Fruit fly (Drosophila melanogaster): ENCODE results near the gene MME1.

MME1 gene

DNA sequence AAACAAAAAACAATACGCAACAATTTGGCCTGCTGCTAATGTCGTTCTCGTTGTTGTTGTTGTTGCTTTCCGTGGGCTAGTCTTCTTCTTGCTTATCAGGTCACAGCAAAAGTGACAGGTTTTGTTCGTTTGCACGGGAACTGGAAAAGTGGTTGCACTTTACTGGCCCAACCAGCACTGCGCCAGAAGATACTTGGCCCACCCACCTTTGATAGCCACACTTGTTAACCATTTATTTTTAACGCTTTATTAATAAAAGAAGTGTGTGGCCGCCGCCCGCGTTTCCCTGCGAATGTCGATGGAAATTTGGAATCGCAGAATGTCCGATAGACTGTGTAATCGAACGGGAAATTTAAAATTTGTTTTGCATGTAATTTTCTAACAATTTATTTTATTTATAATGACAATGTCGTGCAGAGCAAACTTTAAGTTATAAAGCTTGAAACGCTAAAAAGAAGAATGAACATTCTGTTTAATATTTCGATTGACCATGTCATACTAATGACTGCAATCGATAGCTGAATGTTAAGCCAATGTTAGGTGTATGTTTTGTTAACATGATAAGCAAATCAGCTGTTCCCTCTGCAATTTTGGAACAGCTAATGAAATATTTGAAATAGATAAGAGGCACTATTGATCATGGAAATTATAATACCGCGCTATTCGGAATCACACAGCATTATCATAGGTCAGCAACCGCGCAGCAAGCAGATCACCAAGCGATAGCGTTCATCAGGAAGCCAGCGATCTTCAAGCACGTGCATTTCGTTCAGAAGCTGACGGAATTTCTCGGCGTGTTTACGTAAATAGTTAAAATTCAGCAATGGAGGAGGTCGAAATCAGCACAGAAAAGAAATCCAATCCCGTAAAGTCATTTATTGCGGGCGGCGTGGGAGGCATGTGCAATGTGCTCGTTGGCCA is at the start of gene MME1, which contains the start of gene CG31908:
TSS of gene MME1 (plus strand) at position 539 of the 921 bp plus-strand sequence.
TSS of gene CG31908 (minus strand) at position 402 of the 921 bp plus-strand sequence.
- TF ChIP-seq noc (tag; optimal IDR thresholded peaks at IDR 0.05), result no peak

DNA sequence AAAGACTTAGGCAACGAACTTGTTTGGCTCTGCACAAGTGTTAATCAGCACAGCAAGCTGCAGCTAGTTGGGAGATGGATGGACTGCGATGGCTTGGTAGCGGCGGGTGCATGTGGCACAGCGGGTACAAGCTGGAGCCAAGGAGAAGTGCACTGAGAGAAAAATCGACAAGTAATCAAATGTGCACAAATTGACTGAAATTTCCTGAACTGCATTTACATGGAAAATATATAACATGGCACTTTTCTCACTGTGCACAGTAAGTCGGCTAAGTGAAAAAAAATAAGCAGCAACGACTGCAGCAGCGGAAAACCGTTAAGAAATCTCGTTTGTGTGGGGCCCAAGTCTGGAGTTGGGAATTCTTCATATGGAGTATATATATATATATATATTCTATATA is 36.2 kb upstream of the MME1 start:
- TF ChIP-seq noc (tag; optimal IDR thresholded peaks at IDR 0.05), result no peak

DNA sequence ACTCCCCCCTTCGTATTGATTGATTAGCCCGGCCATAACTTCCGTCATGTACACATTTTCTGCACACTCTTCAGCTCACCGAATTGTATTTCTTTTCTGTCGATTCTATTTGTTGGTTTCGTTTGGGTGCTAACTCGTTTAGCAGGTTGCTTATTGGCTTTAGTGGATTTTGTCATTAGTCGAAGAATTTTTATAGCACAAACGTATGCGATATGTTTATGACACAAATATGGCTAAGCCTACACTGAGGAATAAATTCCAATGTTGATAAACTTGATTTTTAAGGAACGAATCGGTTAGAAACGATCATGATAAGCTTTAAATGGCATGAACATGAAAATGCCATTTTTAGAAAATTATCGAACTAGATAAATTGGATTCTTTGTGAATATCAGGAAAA is 28.6 kb upstream of the MME1 start:
- TF ChIP-seq noc (tag; optimal IDR thresholded peaks at IDR 0.05), result no peak

DNA sequence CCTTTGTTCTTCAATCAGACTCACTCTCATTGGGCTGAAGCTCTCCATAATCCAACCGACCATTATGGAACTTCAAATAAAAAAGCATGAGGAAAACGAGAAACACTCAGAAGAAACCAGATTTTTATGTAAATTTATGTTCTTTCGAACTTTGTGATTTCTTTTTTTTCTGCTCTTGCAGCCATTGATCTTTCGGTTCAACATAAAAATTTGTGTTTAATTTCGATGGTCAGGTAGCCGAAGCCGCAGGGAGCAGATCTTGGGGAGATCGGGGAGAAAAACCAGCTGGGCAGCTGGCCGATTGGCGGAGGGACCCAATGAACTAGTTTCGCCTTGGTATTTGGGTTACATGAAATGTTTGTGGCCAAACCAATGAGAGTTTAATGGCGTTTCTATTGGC is 23.0 kb upstream of the MME1 start:
- TF ChIP-seq noc (tag; optimal IDR thresholded peaks at IDR 0.05), result no peak

DNA sequence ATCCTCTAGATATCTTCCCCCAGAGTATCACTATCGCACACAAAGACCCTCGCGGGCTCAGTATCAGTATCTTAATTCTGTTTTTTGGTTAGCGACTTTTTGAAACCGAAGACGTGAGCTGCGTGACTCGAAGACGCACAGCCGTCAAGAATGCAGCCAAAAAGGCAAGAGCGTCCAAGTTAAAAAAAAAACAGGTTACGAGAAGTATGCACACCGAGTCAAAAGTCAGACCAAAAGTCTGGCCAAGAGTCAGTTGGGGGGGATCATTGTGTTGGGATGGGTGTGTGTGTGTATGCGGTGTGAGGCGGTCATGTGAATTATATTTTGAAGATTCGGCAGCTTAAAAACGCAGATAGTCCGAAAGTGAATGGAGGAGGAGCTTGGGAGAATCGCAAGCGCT is 21.8 kb upstream of the MME1 start:
- no peak for TF ChIP-seq noc (tag; optimal IDR thresholded peaks at IDR 0.05)

DNA sequence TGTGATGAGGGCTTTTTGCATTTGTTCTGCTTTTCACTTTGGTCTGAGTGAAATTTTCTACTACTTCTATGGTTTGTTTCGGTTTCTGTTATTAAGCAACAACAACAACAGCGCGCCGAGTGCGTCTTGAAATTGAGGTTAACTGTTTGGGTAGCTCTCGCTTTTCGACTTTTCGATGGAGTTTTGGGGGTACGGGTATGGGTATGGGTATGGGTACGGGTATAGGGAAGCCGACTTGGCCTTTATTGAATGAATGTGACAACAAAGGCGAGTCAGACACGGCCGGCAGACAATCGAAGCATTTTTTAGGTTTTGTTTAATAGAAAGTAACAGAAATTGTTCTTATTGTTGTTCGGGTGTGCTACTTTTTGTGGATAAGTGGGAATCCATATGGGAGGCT is 19.8 kb upstream of the MME1 start:
- no peak for TF ChIP-seq noc (tag; optimal IDR thresholded peaks at IDR 0.05)

DNA sequence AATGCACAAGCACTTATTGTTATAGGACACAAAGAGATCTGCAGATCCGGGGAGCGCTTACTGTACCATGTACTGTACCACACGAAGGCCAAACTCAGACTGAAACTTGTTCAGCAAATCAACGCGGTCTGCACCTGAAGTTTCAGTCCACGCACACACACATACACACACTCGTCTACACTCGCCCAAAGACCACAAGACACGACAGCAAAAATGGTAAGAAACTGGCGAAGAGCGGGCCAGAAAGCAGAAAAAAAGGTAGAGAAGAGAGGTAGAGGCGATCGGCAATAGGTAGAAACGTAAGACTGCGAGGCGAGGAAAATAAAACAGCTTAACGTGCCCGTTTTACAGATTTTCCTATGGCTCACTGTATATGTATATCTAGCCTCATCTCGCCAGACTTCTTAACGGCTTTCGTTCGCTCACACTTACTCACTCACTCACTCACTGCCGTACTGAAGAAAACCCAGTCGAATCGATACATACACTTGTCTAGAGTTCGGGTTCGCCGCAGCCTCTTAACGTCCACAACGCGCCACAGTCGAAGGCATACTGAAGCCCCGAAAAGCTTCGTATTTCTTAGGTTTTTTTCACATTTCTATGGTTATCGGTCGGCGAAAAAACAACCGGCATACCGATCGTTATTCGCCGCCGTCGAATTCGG is 17.4 kb upstream of the MME1 start, which contains the start of gene uif:
TSS of gene uif (minus strand) at position 553 of the 664 bp plus-strand sequence.
- TF ChIP-seq noc (tag; optimal IDR thresholded peaks at IDR 0.05), result no peak

DNA sequence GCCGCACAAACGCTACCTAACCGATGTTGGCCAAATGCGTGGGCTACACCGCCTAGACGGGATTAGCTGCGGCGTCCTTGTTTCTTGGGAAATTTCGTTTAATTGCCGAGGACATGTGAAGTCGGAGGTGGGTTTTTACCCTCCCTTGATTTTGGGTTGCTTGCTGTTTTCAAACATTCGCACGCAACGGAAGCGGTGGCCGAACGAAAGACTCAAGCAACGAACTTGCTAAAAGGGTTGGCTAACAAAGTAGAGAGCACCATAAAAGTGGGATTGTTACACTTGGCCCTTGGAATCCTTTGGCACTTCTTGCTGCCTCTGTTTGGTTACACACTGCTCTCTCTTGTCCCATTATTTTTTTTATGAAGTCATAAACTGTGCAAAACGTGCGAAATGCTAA is 16.8 kb upstream of the MME1 start:
- no peak for TF ChIP-seq noc (tag; optimal IDR thresholded peaks at IDR 0.05)

DNA sequence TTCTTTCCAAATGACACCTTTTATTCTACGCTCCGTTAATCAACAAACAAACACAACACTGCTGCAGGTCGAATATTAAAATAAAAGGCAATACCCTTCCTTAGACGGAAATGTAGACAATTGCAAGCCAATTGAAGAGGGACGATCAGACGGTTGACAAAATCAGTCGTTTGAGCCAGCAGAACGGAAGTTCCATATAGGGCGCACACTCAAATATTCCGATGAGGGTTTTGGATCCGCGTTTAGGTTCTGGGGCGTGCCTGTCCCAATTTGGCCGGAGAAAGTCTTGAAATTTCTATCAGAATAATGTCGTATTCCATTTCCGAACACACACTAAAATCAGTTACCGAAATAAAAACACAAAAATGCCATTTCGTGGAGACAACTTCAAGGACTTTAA is 15.4 kb upstream of the MME1 start, which contains the start of gene CG43321:
TSS of gene CG43321 (plus strand) at position 301 of the 400 bp plus-strand sequence.
- TF ChIP-seq noc (tag; optimal IDR thresholded peaks at IDR 0.05), result no peak

DNA sequence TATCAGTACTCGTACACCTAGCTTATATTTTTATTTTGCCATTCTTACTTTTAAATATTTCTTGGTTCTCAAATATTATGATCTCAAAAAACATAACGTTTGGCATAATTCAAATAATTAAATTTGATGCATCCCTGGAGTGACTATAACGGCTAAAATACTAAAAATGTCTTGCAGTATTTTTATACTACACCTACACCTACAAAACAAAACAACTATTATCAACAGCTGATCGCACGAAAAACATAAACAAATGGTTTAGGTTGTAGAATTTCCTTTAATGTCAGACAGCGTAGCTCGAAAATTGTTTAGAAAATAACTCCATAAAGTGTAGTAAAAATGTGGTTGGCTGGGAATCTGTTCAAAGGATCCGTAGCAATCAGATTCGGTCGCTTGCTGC is 14.2 kb upstream of the MME1 start, which contains the start of gene CG43322:
TSS of gene CG43322 (plus strand) at position 240 of the 400 bp plus-strand sequence.
- no peak for TF ChIP-seq noc (tag; optimal IDR thresholded peaks at IDR 0.05)

DNA sequence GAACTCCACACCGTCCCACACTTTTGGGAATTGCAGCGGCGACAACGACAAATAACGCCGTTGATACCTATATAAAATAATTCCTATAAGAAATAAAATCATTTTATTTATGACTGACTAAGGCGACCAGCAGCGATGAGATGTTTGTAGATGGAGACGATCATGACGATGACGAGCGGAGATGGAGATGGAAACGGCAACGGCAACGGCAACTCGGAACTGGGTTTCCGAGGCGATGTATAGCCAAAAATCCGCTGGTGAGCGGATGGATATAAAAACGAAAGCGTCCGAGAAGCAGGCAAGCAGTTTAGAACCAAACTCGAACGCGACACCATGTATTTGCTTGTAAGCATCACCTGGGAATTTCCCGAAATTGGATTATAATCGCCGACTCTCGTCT is 5.9 kb upstream of the MME1 start, which contains the start of gene Pcp:
TSS of gene Pcp (plus strand) at position 301 of the 400 bp plus-strand sequence.
- no peak for TF ChIP-seq noc (tag; optimal IDR thresholded peaks at IDR 0.05)

DNA sequence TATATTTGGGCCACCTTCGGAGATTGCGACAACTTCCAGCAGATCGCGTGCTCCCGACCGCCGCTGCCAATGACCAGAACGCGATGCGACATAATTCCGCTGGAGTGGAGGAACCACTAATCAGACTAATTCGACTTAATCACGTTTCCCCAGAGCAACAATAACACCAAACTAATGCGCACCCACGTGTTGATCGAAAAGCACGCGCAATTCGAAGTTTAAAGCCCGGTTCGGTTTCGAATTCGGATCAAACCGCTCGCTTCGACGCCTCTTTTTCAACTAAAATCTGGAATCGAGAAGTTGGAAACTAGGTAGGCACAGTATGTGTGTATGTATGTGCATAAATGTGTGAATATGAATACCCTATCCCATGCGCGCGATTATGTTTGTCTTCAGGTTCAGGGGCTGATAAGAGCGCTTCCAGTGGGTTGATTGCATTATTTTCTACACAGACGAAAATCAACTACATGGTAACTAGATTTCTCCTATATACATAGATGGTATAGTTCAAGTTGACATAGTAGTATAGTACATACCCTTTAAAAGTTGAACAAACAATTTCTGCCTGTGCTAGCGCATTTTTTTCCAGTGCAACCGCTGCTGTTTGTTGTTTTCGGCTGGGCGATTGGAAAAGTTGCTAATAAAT is 3.6 kb upstream of the MME1 start, which contains the start of gene Gart:
TSS of gene Gart (minus strand) at position 285 of the 646 bp plus-strand sequence.
- TF ChIP-seq noc (tag; optimal IDR thresholded peaks at IDR 0.05), result peak; percentile 80

DNA sequence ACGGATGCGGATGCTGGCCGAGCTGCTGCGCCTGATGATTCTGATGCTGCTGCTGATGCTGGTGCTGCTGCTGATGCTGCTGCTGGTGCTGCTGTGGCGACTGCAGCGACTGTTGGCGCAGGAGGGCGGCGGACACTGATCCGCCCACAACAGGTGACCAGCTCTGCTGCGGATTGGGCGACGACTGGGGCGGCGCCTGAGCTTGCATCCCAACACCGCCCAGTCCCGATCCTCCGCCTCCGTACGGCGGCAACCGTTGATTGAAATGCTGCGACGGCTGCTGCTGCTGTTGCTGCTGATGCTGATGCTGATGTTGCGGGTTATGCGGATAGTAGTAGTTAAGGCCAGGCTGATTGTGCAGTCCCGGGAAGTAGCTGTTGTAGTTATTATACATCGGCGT is 2.1 kb upstream of the MME1 start:
- TF ChIP-seq noc (tag; optimal IDR thresholded peaks at IDR 0.05), result no peak

DNA sequence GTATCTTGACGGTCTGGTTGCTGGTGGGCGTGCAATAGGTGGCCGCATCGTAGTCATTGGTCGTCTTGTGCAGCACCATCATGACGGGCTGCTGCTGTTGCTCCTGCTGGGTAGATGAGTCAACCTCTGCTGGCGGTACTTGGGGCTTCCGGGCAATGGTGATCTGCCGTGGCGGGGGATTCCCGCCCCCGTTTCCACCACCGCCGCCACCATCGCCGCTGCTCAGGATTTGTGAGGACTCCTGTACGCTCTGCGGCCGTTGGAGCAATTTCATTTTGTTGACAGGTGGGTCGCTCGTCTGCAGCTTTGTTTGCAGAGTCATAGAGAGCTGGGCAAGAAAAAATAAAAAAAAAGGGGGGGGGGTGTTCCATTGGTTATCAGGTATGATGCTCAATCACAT is 1.0 kb upstream of the MME1 start:
- no peak for TF ChIP-seq noc (tag; optimal IDR thresholded peaks at IDR 0.05)

DNA sequence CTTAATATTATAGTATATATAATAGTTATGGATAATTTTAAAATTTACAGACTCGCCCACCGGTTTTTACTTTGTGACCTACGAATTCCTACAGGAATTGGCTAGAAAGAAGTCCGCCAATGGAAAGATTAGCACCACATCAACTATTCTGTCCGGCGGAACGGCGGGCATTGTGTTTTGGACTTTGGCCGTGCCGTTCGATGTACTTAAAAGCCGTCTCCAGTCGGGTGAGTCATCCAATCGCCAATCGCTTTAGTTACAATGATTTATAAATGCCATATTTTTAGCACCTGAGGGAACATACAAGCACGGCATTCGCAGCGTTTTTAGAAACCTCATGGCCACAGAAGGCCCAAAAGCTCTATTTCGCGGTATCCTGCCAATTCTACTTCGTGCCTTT is 1.1 kb downstream of the MME1 start:
- no peak for TF ChIP-seq noc (tag; optimal IDR thresholded peaks at IDR 0.05)

DNA sequence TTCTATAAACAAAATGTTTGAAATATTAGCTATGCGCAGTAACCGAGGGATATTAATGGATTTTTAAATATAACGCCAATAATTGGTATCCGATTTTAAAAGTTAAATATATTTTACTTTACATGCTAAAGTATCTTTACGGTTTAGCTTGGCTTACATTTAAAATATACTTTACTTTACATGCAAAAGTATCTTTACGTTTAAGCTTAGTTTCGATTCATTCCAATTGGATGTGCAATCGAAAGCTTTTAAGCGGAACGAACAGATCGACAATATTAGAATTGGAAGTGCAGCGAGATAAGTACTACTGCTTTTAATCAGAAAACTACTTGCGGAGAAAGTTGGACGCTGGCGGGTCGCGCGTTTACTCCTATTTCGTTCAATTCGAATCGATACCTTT is 1.7 kb downstream of the MME1 start:
- no peak for TF ChIP-seq noc (tag; optimal IDR thresholded peaks at IDR 0.05)

Measured in whole organism, larva.